Worm (Caenorhabditis elegans) whole organism, L4 larva: ENCODE results near the gene Y49F6B.13.
A peak's percentile ranks its signal among the peaks of the same experiment; 100 is the strongest.

ENCODE experiments used
- D1046.2 ChIP-seq: fragments of 200-800 bp; sonication (Bioruptor generic); IDR thresholded peaks from 2 replicates; pipeline ENCODE4 v1.3.6; 2022; ENCODE audit warnings: missing genetic modification characterization, missing compliant biosample characterization
- F10B5.3 ChIP-seq: sonication (generic microtip); optimal IDR thresholded peaks from 2 replicates; lab custom pipeline; 2016; ENCODE audit warnings: mild to moderate bottlenecking, missing genetic modification characterization, missing compliant biosample characterization
- F26F4.8 ChIP-seq: fragments of 200-800 bp; sonication (Bioruptor generic); conservative IDR thresholded peaks from 2 replicates; pipeline ENCODE4 v1.3.6; 2022; ENCODE audit warnings: missing genetic modification characterization, missing compliant biosample characterization
- R02D3.7 ChIP-seq: fragments of 150-350 bp; sonication (generic microtip); optimal IDR thresholded peaks from 3 replicates; lab custom pipeline; 2014; ENCODE audit warnings: missing biosample characterization, missing genetic modification characterization
- T26A8.4 ChIP-seq: fragments of 200-800 bp; sonication (Bioruptor generic); IDR thresholded peaks from 2 replicates; pipeline ENCODE4 v1.3.6; 2022; ENCODE audit warnings: missing genetic modification characterization, missing compliant biosample characterization
- Y48G9A.11 ChIP-seq: fragments of 200-800 bp; sonication (Bioruptor generic); IDR thresholded peaks from 2 replicates; pipeline ENCODE4 v1.3.6; 2022; ENCODE audit warnings: missing genetic modification reagents, missing genetic modification characterization, missing compliant biosample characterization
- Y5F2A.4 ChIP-seq: fragments of 200-800 bp; sonication (Bioruptor generic); optimal IDR thresholded peaks from 2 replicates; lab custom pipeline; 2018; ENCODE audit warnings: mild to moderate bottlenecking, missing genetic modification characterization, missing compliant biosample characterization
- ZK546.5 ChIP-seq, 2 experiments: sonication (generic microtip); optimal IDR thresholded peaks; 2 replicates each; lab custom pipeline; 2017; ENCODE audit warnings: missing biosample characterization in 2 of 2, missing genetic modification characterization in 2 of 2
- aha-1 ChIP-seq: fragments of 150-350 bp; peaks from one replicate; lab custom pipeline; 2014; ENCODE audit warnings: missing biosample characterization, missing genetic modification characterization
- ama-1 ChIP-seq: fragments of 150-350 bp; optimal IDR thresholded peaks from 2 replicates; lab custom pipeline; 2014; ENCODE audit warnings: inconsistent platforms, mixed read lengths
- arid-1 ChIP-seq: fragments of 200-800 bp; sonication (Bioruptor generic); conservative IDR thresholded peaks from 2 replicates; pipeline ENCODE4 v1.3.6; 2022; ENCODE audit warnings: missing genetic modification reagents, missing genetic modification characterization, missing compliant biosample characterization
- ceh-20 ChIP-seq: fragments of 200-800 bp; sonication (Bioruptor generic); IDR thresholded peaks from 2 replicates; pipeline ENCODE4 v1.3.6; 2022; ENCODE audit warnings: missing genetic modification reagents, missing genetic modification characterization, missing compliant biosample characterization
- ceh-44 ChIP-seq: fragments of 200-800 bp; sonication (Bioruptor generic); IDR thresholded peaks from 2 replicates; pipeline ENCODE4 v1.3.6; 2022; ENCODE audit warnings: missing genetic modification reagents, missing genetic modification characterization, missing compliant biosample characterization
- ceh-82 ChIP-seq: sonication (generic microtip); optimal IDR thresholded peaks from 2 replicates; lab custom pipeline; 2017; ENCODE audit warnings: missing biosample characterization, missing genetic modification characterization
- ces-1 ChIP-seq: fragments of 150-350 bp; sonication (generic microtip); optimal IDR thresholded peaks from 4 replicates; lab custom pipeline; 2014; ENCODE audit warnings: missing biosample characterization, missing genetic modification reagents, missing genetic modification characterization
- daf-12 ChIP-seq: fragments of 150-350 bp; optimal IDR thresholded peaks from 2 replicates; lab custom pipeline; 2014; ENCODE audit warnings: missing biosample characterization, missing genetic modification reagents, missing genetic modification characterization
- daf-19 ChIP-seq: fragments of 200-800 bp; sonication (Bioruptor generic); conservative IDR thresholded peaks from 2 replicates; pipeline ENCODE4 v1.3.6; 2022; ENCODE audit warnings: missing genetic modification characterization, missing compliant biosample characterization
- daf-8 ChIP-seq: fragments of 200-800 bp; sonication (Bioruptor generic); IDR thresholded peaks from 2 replicates; pipeline ENCODE4 v1.3.6; 2022; ENCODE audit warnings: missing genetic modification characterization, missing compliant biosample characterization
- dmd-6 ChIP-seq: fragments of 200-800 bp; sonication (Bioruptor generic); IDR thresholded peaks from 2 replicates; pipeline ENCODE4 v1.3.6; 2022; ENCODE audit warnings: missing genetic modification reagents, missing genetic modification characterization, missing compliant biosample characterization
- dmd-8 ChIP-seq: fragments of 200-800 bp; sonication (Bioruptor generic); IDR thresholded peaks from 2 replicates; pipeline ENCODE4 v1.3.6; 2022; ENCODE audit warnings: missing genetic modification characterization, missing compliant biosample characterization
- dmd-9 ChIP-seq: fragments of 200-800 bp; sonication (Bioruptor generic); IDR thresholded peaks from 2 replicates; pipeline ENCODE4 v1.3.6; 2022; ENCODE audit warnings: missing genetic modification reagents, missing genetic modification characterization, missing compliant biosample characterization
- duxl-1 ChIP-seq: sonication (generic microtip); optimal IDR thresholded peaks from 2 replicates; lab custom pipeline; 2016; ENCODE audit warnings: mild to moderate bottlenecking, missing genetic modification characterization, moderate library complexity, missing compliant biosample characterization; ENCODE audit not compliant: poor library complexity
- egl-27 ChIP-seq: sonication (generic microtip); optimal IDR thresholded peaks from 3 replicates; lab custom pipeline; 2017; ENCODE audit warnings: missing biosample characterization, missing genetic modification reagents, missing genetic modification characterization
- fkh-10 ChIP-seq: fragments of 150-350 bp; optimal IDR thresholded peaks from 2 replicates; lab custom pipeline; 2014; ENCODE audit warnings: missing biosample characterization, missing genetic modification reagents, missing genetic modification characterization
- fos-1 ChIP-seq: fragments of 150-350 bp; optimal IDR thresholded peaks from 2 replicates; lab custom pipeline; 2014; ENCODE audit warnings: missing biosample characterization, missing genetic modification characterization
- hlh-11 ChIP-seq: fragments of 200-800 bp; sonication (Bioruptor generic); optimal IDR thresholded peaks from 2 replicates; lab custom pipeline; 2018; ENCODE audit warnings: mild to moderate bottlenecking, missing genetic modification characterization, missing compliant biosample characterization
- jun-1 ChIP-seq: fragments of 150-350 bp; optimal IDR thresholded peaks from 2 replicates; lab custom pipeline; 2014; ENCODE audit warnings: missing biosample characterization, missing genetic modification reagents, missing genetic modification characterization
- lin-1 ChIP-seq: fragments of 200-800 bp; sonication (Bioruptor generic); IDR thresholded peaks from 2 replicates; pipeline ENCODE4 v1.3.6; 2022; ENCODE audit warnings: missing genetic modification reagents, missing genetic modification characterization, missing compliant biosample characterization
- lin-13 ChIP-seq: fragments of 150-350 bp; optimal IDR thresholded peaks from 2 replicates; lab custom pipeline; 2014; ENCODE audit warnings: missing biosample characterization, missing genetic modification reagents, missing genetic modification characterization
- lin-29 ChIP-seq: fragments of 200-800 bp; sonication (Bioruptor generic); IDR thresholded peaks from 2 replicates; pipeline ENCODE4 v1.3.6; 2022; ENCODE audit warnings: missing genetic modification reagents, missing genetic modification characterization, missing compliant biosample characterization
- madf-5 ChIP-seq, 2 experiments: fragments of 200-800 bp; sonication (Bioruptor generic); IDR thresholded peaks; 2 replicates each; pipeline ENCODE4 v1.3.6; 2022; ENCODE audit warnings: missing compliant biosample characterization in 2 of 2, missing genetic modification characterization in 2 of 2
- mdl-1 ChIP-seq, 2 experiments: fragments of 150-350 bp in 1 of 2; sonication (generic microtip) in 1 of 2; optimal IDR thresholded peaks; 2 replicates each; lab custom pipeline; 2014 to 2017; ENCODE audit warnings: missing biosample characterization in 2 of 2, missing genetic modification characterization in 2 of 2
- mep-1 ChIP-seq: fragments of 150-350 bp; sonication (generic microtip); optimal IDR thresholded peaks from 3 replicates; lab custom pipeline; 2014; ENCODE audit warnings: missing biosample characterization, missing genetic modification characterization
- nhr-10 ChIP-seq: fragments of 150-350 bp; optimal IDR thresholded peaks from 2 replicates; lab custom pipeline; 2014; ENCODE audit warnings: missing biosample characterization, missing genetic modification characterization
- nhr-11 ChIP-seq: fragments of 150-350 bp; optimal IDR thresholded peaks from 2 replicates; lab custom pipeline; 2014; ENCODE audit warnings: missing biosample characterization, missing genetic modification characterization
- nhr-28 ChIP-seq: fragments of 150-350 bp; optimal IDR thresholded peaks from 2 replicates; lab custom pipeline; 2014; ENCODE audit warnings: missing biosample characterization, missing genetic modification characterization
- nhr-42 ChIP-seq: fragments of 200-800 bp; sonication (Bioruptor generic); IDR thresholded peaks from 2 replicates; pipeline ENCODE4 v1.3.6; 2022; ENCODE audit warnings: missing genetic modification characterization, missing compliant biosample characterization
- nhr-48 ChIP-seq: sonication (generic microtip); optimal IDR thresholded peaks from 2 replicates; lab custom pipeline; 2016; ENCODE audit warnings: mild to moderate bottlenecking, missing genetic modification characterization, missing compliant biosample characterization
- nhr-76 ChIP-seq: fragments of 150-350 bp; optimal IDR thresholded peaks from 2 replicates; lab custom pipeline; 2014; ENCODE audit warnings: missing biosample characterization, missing genetic modification characterization
- pha-4 ChIP-seq, 2 experiments: fragments of 150-350 bp in 1 of 2; fragments of 200-800 bp in 1 of 2; sonication (Bioruptor generic) in 1 of 2; IDR thresholded peaks in 1 of 2; optimal IDR thresholded peaks in 1 of 2; 2 replicates each; pipeline versions ENCODE4 v1.3.6 to Lab custom; 2014 to 2022; ENCODE audit warnings: missing genetic modification characterization in 2 of 2, missing genetic modification reagents in 2 of 2, missing biosample characterization in 1 of 2, missing compliant biosample characterization in 1 of 2
- rbr-2 ChIP-seq: sonication (generic microtip); optimal IDR thresholded peaks from 2 replicates; lab custom pipeline; 2016; ENCODE audit warnings: missing genotype, missing genetic modification characterization, missing compliant biosample characterization
- snpc-4 ChIP-seq: fragments of 150-350 bp; optimal IDR thresholded peaks from 2 replicates; lab custom pipeline; 2014; ENCODE audit warnings: missing biosample characterization, missing genetic modification characterization
- unc-130 ChIP-seq: sonication (generic microtip); optimal IDR thresholded peaks from 2 replicates; lab custom pipeline; 2016; ENCODE audit warnings: missing genetic modification reagents, missing genetic modification characterization, missing compliant biosample characterization
- unc-39 ChIP-seq: sonication (generic microtip); optimal IDR thresholded peaks from 2 replicates; lab custom pipeline; 2017; ENCODE audit warnings: missing biosample characterization, missing genetic modification characterization
- unc-62 ChIP-seq, 3 experiments: fragments of 150-350 bp in 1 of 3; sonication (generic microtip); optimal IDR thresholded peaks in 2 of 3; peaks in 1 of 3; 1 replicate in 1 of 3; 2 replicates in 2 of 3; lab custom pipeline; 2014 to 2017; ENCODE audit warnings: missing biosample characterization in 3 of 3, missing genetic modification characterization in 3 of 3, missing genetic modification reagents in 3 of 3, missing genotype in 1 of 3
- zag-1 ChIP-seq: fragments of 150-350 bp; optimal IDR thresholded peaks from 2 replicates; lab custom pipeline; 2014; ENCODE audit warnings: missing biosample characterization, missing genetic modification characterization
- zfp-2 ChIP-seq: sonication (generic microtip); optimal IDR thresholded peaks from 2 replicates; lab custom pipeline; 2016; ENCODE audit warnings: mild to moderate bottlenecking, missing genetic modification characterization, missing compliant biosample characterization
- zip-11 ChIP-seq: fragments of 200-800 bp; sonication (Bioruptor generic); IDR thresholded peaks from 2 replicates; pipeline ENCODE4 v1.3.6; 2022; ENCODE audit warnings: missing genetic modification characterization, missing compliant biosample characterization

The Y49F6B.13 gene

DNA sequence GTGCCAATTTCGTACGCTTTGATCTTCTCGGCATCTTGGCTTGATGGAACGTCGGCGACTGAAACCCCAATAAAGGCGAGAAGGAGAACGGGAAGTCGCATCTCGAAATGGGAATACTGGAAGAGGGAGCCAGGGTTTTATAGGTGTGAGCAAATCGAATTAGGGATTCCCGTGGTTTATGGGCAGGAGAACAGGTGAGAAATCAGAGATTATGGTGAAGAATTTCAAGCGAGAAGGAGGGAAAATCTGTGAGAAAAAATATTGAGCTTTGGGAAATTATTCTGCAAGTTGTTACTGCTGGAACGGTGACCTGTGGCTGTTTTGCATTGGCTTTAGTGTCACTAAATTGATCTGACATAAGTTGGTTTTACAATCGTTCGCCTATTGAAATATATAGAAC is at the start of gene Y49F6B.13:
Gene Y49F6B.13, minus strand, starts transcription at position 101 of the 400 bp plus-strand sequence.
- TF ChIP-seq aha-1 = peak; percentile 17
- TF ChIP-seq arid-1 (GFP tag; lab: Robert Waterston, UW) = no peak
- no peak for TF ChIP-seq daf-12 (tag; lab: Kevin White, UChicago)
- TF ChIP-seq fos-1 = no peak

DNA sequence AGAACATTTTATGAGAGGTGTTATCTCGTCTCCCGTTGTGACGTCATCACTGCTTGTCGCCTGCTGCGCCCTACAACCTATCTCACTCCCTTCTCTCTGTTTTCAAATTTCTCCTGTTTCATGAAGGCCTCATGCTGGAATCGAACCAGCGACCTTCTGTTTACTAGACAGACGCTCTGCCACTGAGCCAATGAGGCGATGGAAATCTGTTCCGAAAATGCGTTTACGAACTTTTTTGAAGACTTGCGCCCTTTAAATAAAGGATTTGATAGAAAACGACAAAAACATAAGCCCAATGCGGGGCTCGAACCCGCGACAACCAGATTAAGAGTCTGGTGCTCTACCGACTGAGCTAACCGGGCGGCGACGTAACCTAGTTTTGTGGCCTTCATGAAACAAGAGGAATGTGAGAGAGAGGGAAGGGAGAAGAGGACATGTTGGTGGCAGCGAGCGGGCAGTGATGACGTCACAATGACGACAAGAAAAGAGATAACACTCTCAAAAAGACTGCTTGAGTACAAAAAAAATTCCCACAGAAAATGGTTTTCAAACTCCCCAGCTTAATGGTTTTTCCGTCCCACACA is 47.5 kb upstream of the Y49F6B.13 start, which contains the start of gene clec-126:
Gene clec-126, plus strand, starts transcription at position 534 of the 584 bp plus-strand sequence.
- TF ChIP-seq dmd-9 (peak; percentile 78), egl-27 (tag; lab: Kevin White, UChicago) (no peak), Y48G9A.11 (peak; percentile 73), unc-130 (GFP tag; lab: Kevin White, UChicago) (peak; percentile 68), unc-39 (tag; lab: Kevin White, UChicago) (no peak), ceh-82 (tag; lab: Kevin White, UChicago) (no peak), unc-62 (GFP tag; optimal IDR thresholded peaks at IDR 0.05 in 1 of 2; lab: Kevin White, UChicago) (peak in 1 of 2 experiments; percentile 64), unc-62 (tag; optimal IDR thresholded peaks at IDR 0.05; lab: Kevin White, UChicago) (no peak), pha-4 (GFP tag; IDR thresholded peaks at IDR 0.05; lab: Robert Waterston, UW) (peak; percentile 74; the same call in 1 of the 2 replicates), pha-4 (tag; optimal IDR thresholded peaks at IDR 0.05; lab: Kevin White, UChicago) (peak; percentile 27), T26A8.4 (peak; percentile 80), nhr-10 (tag; lab: Kevin White, UChicago) (no peak), lin-29 (0 out of 2 replicates have a peak, but pooled peaks have one; percentile 10), daf-8 (GFP tag; lab: Robert Waterston, UW) (no peak), R02D3.7 (tag; lab: Kevin White, UChicago) (no peak), hlh-11 (tag; lab: Kevin White, UChicago) (peak; percentile 84), madf-5 (GFP tag; IDR thresholded peaks at IDR 0.05; lab: Robert Waterston, UW) (0 out of 4 replicates have a peak, but pooled peaks of 1 of the 2 experiments have one; percentile 65), ceh-20 (GFP tag; lab: Robert Waterston, UW) (peak; percentile 64), snpc-4 (tag; lab: Kevin White, UChicago) (peak; percentile 12), rbr-2 (tag; lab: Kevin White, UChicago) (peak; percentile 83), zfp-2 (tag; lab: Kevin White, UChicago) (peak; percentile 65), mep-1 (tag; lab: Kevin White, UChicago) (peak; percentile 88), mdl-1 (tag; optimal IDR thresholded peaks at IDR 0.05; lab: Kevin White, UChicago) (peak in 1 of 2 experiments; percentile 11), dmd-6 (peak; percentile 64), nhr-28 (peak; percentile 54), zip-11 (GFP tag; lab: Robert Waterston, UW) (0 out of 2 replicates have a peak, but pooled peaks have one; percentile 9), duxl-1 (tag; lab: Kevin White, UChicago) (peak; percentile 67), ZK546.5 (tag; optimal IDR thresholded peaks at IDR 0.05; lab: Kevin White, UChicago) (no peak), lin-13 (GFP tag; lab: Kevin White, UChicago) (peak; percentile 91), ceh-44 (GFP tag; lab: Robert Waterston, UW) (peak; percentile 51; the same call in 1 of the 2 replicates), fkh-10 (peak; percentile 30), F10B5.3 (tag; lab: Kevin White, UChicago) (peak; percentile 48), D1046.2 (GFP tag; lab: Robert Waterston, UW) (peak; percentile 73; the same call in 1 of the 2 replicates), nhr-76 (tag; lab: Kevin White, UChicago) (no peak), nhr-11 (tag; lab: Kevin White, UChicago) (no peak), lin-1 (no peak), Y5F2A.4 (GFP tag; lab: Kevin White, UChicago) (peak; percentile 71), ces-1 (no peak), jun-1 (peak; percentile 60), ama-1 (lab: Kevin White, UChicago) (no peak), daf-12 (tag; lab: Kevin White, UChicago) (no peak), nhr-48 (tag; lab: Kevin White, UChicago) (peak; percentile 82), nhr-42 (no peak; the same call in 1 of the 2 replicates), dmd-8 (GFP tag; lab: Robert Waterston, UW) (no peak; the same call in 1 of the 2 replicates), daf-19 (no peak), F26F4.8 (GFP tag; lab: Robert Waterston, UW) (0 out of 2 replicates have a peak, but pooled peaks have one; percentile 22), zag-1 (tag; lab: Kevin White, UChicago) (no peak)
